Worm (Caenorhabditis elegans) whole organism, L4 larva: ENCODE measurements around the gene Y7A5A.5.

Experiments
- F10B5.3 ChIP-seq: sonication (generic microtip); optimal IDR thresholded peaks from 2 replicates; lab custom pipeline; 2016; ENCODE audit warnings: mild to moderate bottlenecking, missing genetic modification characterization, missing compliant biosample characterization
- F26F4.8 ChIP-seq: fragments of 200-800 bp; sonication (Bioruptor generic); conservative IDR thresholded peaks from 2 replicates; pipeline ENCODE4 v1.3.6; 2022; ENCODE audit warnings: missing genetic modification characterization, missing compliant biosample characterization
- F37D6.2 ChIP-seq: sonication (generic microtip); optimal IDR thresholded peaks from 2 replicates; lab custom pipeline; 2016; ENCODE audit warnings: mild to moderate bottlenecking, missing genetic modification characterization, missing compliant biosample characterization
- F44E2.7 ChIP-seq: fragments of 200-800 bp; sonication (Bioruptor generic); IDR thresholded peaks from 2 replicates; pipeline ENCODE4 v2.1.2; 2022; ENCODE audit warnings: missing genetic modification characterization, missing compliant biosample characterization
- F49E8.2 ChIP-seq: sonication (generic microtip); optimal IDR thresholded peaks from 2 replicates; lab custom pipeline; 2016; ENCODE audit warnings: missing compliant biosample characterization, mild to moderate bottlenecking, missing genetic modification characterization, borderline replicate concordance
- T20F7.1 ChIP-seq: fragments of 200-800 bp; sonication (Bioruptor generic); optimal IDR thresholded peaks from 2 replicates; lab custom pipeline; 2018; ENCODE audit warnings: mild to moderate bottlenecking, missing genetic modification characterization, missing compliant biosample characterization
- Y48G9A.11 ChIP-seq: fragments of 200-800 bp; sonication (Bioruptor generic); IDR thresholded peaks from 2 replicates; pipeline ENCODE4 v1.3.6; 2022; ENCODE audit warnings: missing genetic modification reagents, missing genetic modification characterization, missing compliant biosample characterization
- Y5F2A.4 ChIP-seq: fragments of 200-800 bp; sonication (Bioruptor generic); optimal IDR thresholded peaks from 2 replicates; lab custom pipeline; 2018; ENCODE audit warnings: mild to moderate bottlenecking, missing genetic modification characterization, missing compliant biosample characterization
- arid-1 ChIP-seq: fragments of 200-800 bp; sonication (Bioruptor generic); conservative IDR thresholded peaks from 2 replicates; pipeline ENCODE4 v1.3.6; 2022; ENCODE audit warnings: missing genetic modification reagents, missing genetic modification characterization, missing compliant biosample characterization
- ceh-20 ChIP-seq: fragments of 200-800 bp; sonication (Bioruptor generic); IDR thresholded peaks from 2 replicates; pipeline ENCODE4 v1.3.6; 2022; ENCODE audit warnings: missing genetic modification reagents, missing genetic modification characterization, missing compliant biosample characterization
- ceh-28 ChIP-seq: fragments of 150-350 bp; optimal IDR thresholded peaks from 2 replicates; lab custom pipeline; 2014; ENCODE audit warnings: missing biosample characterization, missing genetic modification reagents, missing genetic modification characterization
- ceh-32 ChIP-seq: sonication (generic microtip); optimal IDR thresholded peaks from 2 replicates; lab custom pipeline; 2016; ENCODE audit warnings: mild to moderate bottlenecking, missing genetic modification characterization, missing compliant biosample characterization; ENCODE audit not compliant: poor library complexity
- daf-12 ChIP-seq: fragments of 150-350 bp; optimal IDR thresholded peaks from 2 replicates; lab custom pipeline; 2014; ENCODE audit warnings: missing biosample characterization, missing genetic modification reagents, missing genetic modification characterization
- daf-19 ChIP-seq: fragments of 200-800 bp; sonication (Bioruptor generic); conservative IDR thresholded peaks from 2 replicates; pipeline ENCODE4 v1.3.6; 2022; ENCODE audit warnings: missing genetic modification characterization, missing compliant biosample characterization
- daf-8 ChIP-seq: fragments of 200-800 bp; sonication (Bioruptor generic); IDR thresholded peaks from 2 replicates; pipeline ENCODE4 v1.3.6; 2022; ENCODE audit warnings: missing genetic modification characterization, missing compliant biosample characterization
- dmd-8 ChIP-seq: fragments of 200-800 bp; sonication (Bioruptor generic); IDR thresholded peaks from 2 replicates; pipeline ENCODE4 v1.3.6; 2022; ENCODE audit warnings: missing genetic modification characterization, missing compliant biosample characterization
- dpl-1 ChIP-seq: fragments of 150-350 bp; optimal IDR thresholded peaks from 2 replicates; lab custom pipeline; 2014; ENCODE audit warnings: missing biosample characterization, missing genetic modification reagents, missing genetic modification characterization
- egl-27 ChIP-seq: sonication (generic microtip); optimal IDR thresholded peaks from 3 replicates; lab custom pipeline; 2017; ENCODE audit warnings: missing biosample characterization, missing genetic modification reagents, missing genetic modification characterization
- fos-1 ChIP-seq: fragments of 150-350 bp; optimal IDR thresholded peaks from 2 replicates; lab custom pipeline; 2014; ENCODE audit warnings: missing biosample characterization, missing genetic modification characterization
- hmg-1.1 ChIP-seq: fragments of 200-800 bp; sonication (Bioruptor generic); IDR thresholded peaks from 2 replicates; pipeline ENCODE4 v1.3.6; 2022; ENCODE audit warnings: missing genetic modification reagents, missing genetic modification characterization, missing compliant biosample characterization
- jun-1 ChIP-seq: fragments of 150-350 bp; optimal IDR thresholded peaks from 2 replicates; lab custom pipeline; 2014; ENCODE audit warnings: missing biosample characterization, missing genetic modification reagents, missing genetic modification characterization
- lim-7 ChIP-seq: fragments of 200-800 bp; sonication (Bioruptor generic); IDR thresholded peaks from 2 replicates; pipeline ENCODE4 v1.3.6; 2022; ENCODE audit warnings: missing genetic modification characterization, missing compliant biosample characterization
- lin-1 ChIP-seq: fragments of 200-800 bp; sonication (Bioruptor generic); IDR thresholded peaks from 2 replicates; pipeline ENCODE4 v1.3.6; 2022; ENCODE audit warnings: missing genetic modification reagents, missing genetic modification characterization, missing compliant biosample characterization
- lin-39 ChIP-seq: fragments of 150-350 bp; optimal IDR thresholded peaks from 2 replicates; lab custom pipeline; 2014; ENCODE audit warnings: missing biosample characterization, missing genetic modification reagents, missing genetic modification characterization
- madf-5 ChIP-seq, 2 experiments: fragments of 200-800 bp; sonication (Bioruptor generic); IDR thresholded peaks; 2 replicates each; pipeline ENCODE4 v1.3.6; 2022; ENCODE audit warnings: missing compliant biosample characterization in 2 of 2, missing genetic modification characterization in 2 of 2
- mdt-29 ChIP-seq: fragments of 200-800 bp; sonication (Bioruptor generic); IDR thresholded peaks from 2 replicates; pipeline ENCODE4 v1.3.6; 2022; ENCODE audit warnings: missing genetic modification reagents, missing genetic modification characterization, missing compliant biosample characterization
- mep-1 ChIP-seq: fragments of 150-350 bp; sonication (generic microtip); optimal IDR thresholded peaks from 3 replicates; lab custom pipeline; 2014; ENCODE audit warnings: missing biosample characterization, missing genetic modification characterization
- mxl-3 ChIP-seq: fragments of 200-800 bp; sonication (Bioruptor generic); optimal IDR thresholded peaks from 2 replicates; lab custom pipeline; 2018; ENCODE audit warnings: mild to moderate bottlenecking, missing genetic modification characterization, missing compliant biosample characterization
- nhr-10 ChIP-seq: fragments of 150-350 bp; optimal IDR thresholded peaks from 2 replicates; lab custom pipeline; 2014; ENCODE audit warnings: missing biosample characterization, missing genetic modification characterization
- nhr-102 ChIP-seq: sonication (generic microtip); optimal IDR thresholded peaks from 2 replicates; lab custom pipeline; 2016; ENCODE audit warnings: mild to moderate bottlenecking, missing genetic modification characterization, moderate library complexity, missing compliant biosample characterization
- nhr-11 ChIP-seq: fragments of 150-350 bp; optimal IDR thresholded peaks from 2 replicates; lab custom pipeline; 2014; ENCODE audit warnings: missing biosample characterization, missing genetic modification characterization
- nhr-41 ChIP-seq: fragments of 200-800 bp; sonication (Bioruptor generic); IDR thresholded peaks from 2 replicates; pipeline ENCODE4 v1.3.6; 2022; ENCODE audit warnings: missing genetic modification reagents, missing genetic modification characterization, missing compliant biosample characterization
- nhr-42 ChIP-seq: fragments of 200-800 bp; sonication (Bioruptor generic); IDR thresholded peaks from 2 replicates; pipeline ENCODE4 v1.3.6; 2022; ENCODE audit warnings: missing genetic modification characterization, missing compliant biosample characterization
- nhr-6 ChIP-seq: fragments of 150-350 bp; optimal IDR thresholded peaks from 2 replicates; lab custom pipeline; 2014; ENCODE audit warnings: missing biosample characterization, missing genetic modification characterization
- nhr-76 ChIP-seq: fragments of 150-350 bp; optimal IDR thresholded peaks from 2 replicates; lab custom pipeline; 2014; ENCODE audit warnings: missing biosample characterization, missing genetic modification characterization
- pha-4 ChIP-seq, 2 experiments: fragments of 150-350 bp in 1 of 2; fragments of 200-800 bp in 1 of 2; sonication (Bioruptor generic) in 1 of 2; IDR thresholded peaks in 1 of 2; optimal IDR thresholded peaks in 1 of 2; 2 replicates each; pipeline versions ENCODE4 v1.3.6 to Lab custom; 2014 to 2022; ENCODE audit warnings: missing genetic modification characterization in 2 of 2, missing genetic modification reagents in 2 of 2, missing biosample characterization in 1 of 2, missing compliant biosample characterization in 1 of 2
- pqm-1 ChIP-seq: sonication (generic microtip); optimal IDR thresholded peaks from 2 replicates; lab custom pipeline; 2017; ENCODE audit warnings: missing biosample characterization, missing genetic modification characterization
- sdz-12 ChIP-seq: fragments of 200-800 bp; sonication (Bioruptor generic); optimal IDR thresholded peaks from 2 replicates; lab custom pipeline; 2018; ENCODE audit warnings: mild to moderate bottlenecking, missing genetic modification characterization, missing compliant biosample characterization
- snpc-1.2 ChIP-seq: fragments of 200-800 bp; sonication (Bioruptor generic); IDR thresholded peaks from 2 replicates; pipeline ENCODE4 v1.3.6; 2022; ENCODE audit warnings: missing genetic modification reagents, missing genetic modification characterization, missing compliant biosample characterization
- spr-1 ChIP-seq: sonication (generic microtip); optimal IDR thresholded peaks from 2 replicates; lab custom pipeline; 2016; ENCODE audit warnings: mild to moderate bottlenecking, missing genetic modification characterization, missing compliant biosample characterization
- unc-130 ChIP-seq: sonication (generic microtip); optimal IDR thresholded peaks from 2 replicates; lab custom pipeline; 2016; ENCODE audit warnings: missing genetic modification reagents, missing genetic modification characterization, missing compliant biosample characterization
- unc-39 ChIP-seq: sonication (generic microtip); optimal IDR thresholded peaks from 2 replicates; lab custom pipeline; 2017; ENCODE audit warnings: missing biosample characterization, missing genetic modification characterization
- vab-7 ChIP-seq: fragments of 200-800 bp; sonication (Bioruptor generic); IDR thresholded peaks from 2 replicates; pipeline ENCODE4 v1.3.6; 2022; ENCODE audit warnings: missing genetic modification reagents, missing genetic modification characterization, missing compliant biosample characterization
- zag-1 ChIP-seq: fragments of 150-350 bp; optimal IDR thresholded peaks from 2 replicates; lab custom pipeline; 2014; ENCODE audit warnings: missing biosample characterization, missing genetic modification characterization
- zfp-2 ChIP-seq: sonication (generic microtip); optimal IDR thresholded peaks from 2 replicates; lab custom pipeline; 2016; ENCODE audit warnings: mild to moderate bottlenecking, missing genetic modification characterization, missing compliant biosample characterization
- zfp-3 ChIP-seq: fragments of 200-800 bp; sonication (Bioruptor generic); conservative IDR thresholded peaks from 2 replicates; pipeline ENCODE4 v1.3.6; 2022; ENCODE audit warnings: missing genetic modification reagents, missing genetic modification characterization, missing compliant biosample characterization
- zip-11 ChIP-seq: fragments of 200-800 bp; sonication (Bioruptor generic); IDR thresholded peaks from 2 replicates; pipeline ENCODE4 v1.3.6; 2022; ENCODE audit warnings: missing genetic modification characterization, missing compliant biosample characterization
- zip-2 ChIP-seq: fragments of 150-350 bp; optimal IDR thresholded peaks from 2 replicates; lab custom pipeline; 2014; ENCODE audit warnings: missing biosample characterization, missing genetic modification characterization

Gene Y7A5A.5

ce11 chrX:15751245-15751644, 35.4 kb downstream of the Y7A5A.5 start (continued):
- TF ChIP-seq jun-1 (tag; lab: Kevin White, UChicago) (no peak), zfp-3 (GFP tag; lab: Robert Waterston, UW) (no peak), hmg-1.1 (no peak), T20F7.1 (GFP tag; lab: Kevin White, UChicago) (no peak), madf-5 (GFP tag; IDR thresholded peaks at IDR 0.05; lab: Robert Waterston, UW) (no peak), nhr-11 (tag; lab: Kevin White, UChicago) (no peak), Y48G9A.11 (peak; percentile 60; the same call in 1 of the 2 replicates), mep-1 (tag; lab: Kevin White, UChicago) (no peak), unc-39 (tag; lab: Kevin White, UChicago) (no peak), spr-1 (tag; lab: Kevin White, UChicago) (no peak), pha-4 (GFP tag; IDR thresholded peaks at IDR 0.05; lab: Robert Waterston, UW) (no peak), pha-4 (tag; optimal IDR thresholded peaks at IDR 0.05; lab: Kevin White, UChicago) (no peak), mxl-3 (GFP tag; lab: Kevin White, UChicago) (no peak), F10B5.3 (tag; lab: Kevin White, UChicago) (no peak), ceh-28 (tag; lab: Kevin White, UChicago) (no peak), F37D6.2 (tag; lab: Kevin White, UChicago) (no peak), egl-27 (no peak)

- TF ChIP-seq unc-39 (tag; lab: Kevin White, UChicago) (no peak), F49E8.2 (tag; lab: Kevin White, UChicago) (no peak), nhr-41 (peak; percentile 52; the same call in 1 of the 2 replicates), vab-7 (GFP tag; lab: Robert Waterston, UW) (peak; percentile 56; the same call in 1 of the 2 replicates), fos-1 (tag; lab: Kevin White, UChicago) (no peak), nhr-6 (tag; lab: Kevin White, UChicago) (no peak), ceh-20 (GFP tag; lab: Robert Waterston, UW) (peak; percentile 7; the same call in 1 of the 2 replicates), dpl-1 (GFP tag; lab: Kevin White, UChicago) (no peak), daf-8 (no peak), zfp-2 (tag; lab: Kevin White, UChicago) (no peak), zip-2 (tag; lab: Kevin White, UChicago) (no peak), pqm-1 (tag; lab: Kevin White, UChicago) (no peak), lin-1 (GFP tag; lab: Robert Waterston, UW) (0 out of 2 replicates have a peak, but pooled peaks have one; percentile 8), Y48G9A.11 (peak; percentile 44), hmg-1.1 (peak; percentile 28; the same call in 1 of the 2 replicates), lim-7 (0 out of 2 replicates have a peak, but pooled peaks have one; percentile 5), nhr-76 (tag; lab: Kevin White, UChicago) (no peak), zfp-3 (GFP tag; lab: Robert Waterston, UW) (no peak), nhr-42 (GFP tag; lab: Robert Waterston, UW) (no peak), zag-1 (tag; lab: Kevin White, UChicago) (no peak), F26F4.8 (GFP tag; lab: Robert Waterston, UW) (no peak; the same call in 1 of the 2 replicates), daf-19 (GFP tag; lab: Robert Waterston, UW) (no peak), lin-39 (tag; lab: Kevin White, UChicago) (no peak), ceh-32 (tag; lab: Kevin White, UChicago) (no peak), pha-4 (GFP tag; IDR thresholded peaks at IDR 0.05; lab: Robert Waterston, UW) (peak; percentile 19; the same call in 1 of the 2 replicates), pha-4 (tag; optimal IDR thresholded peaks at IDR 0.05; lab: Kevin White, UChicago) (no peak), dmd-8 (GFP tag; lab: Robert Waterston, UW) (peak; percentile 70), mdt-29 (GFP tag; lab: Robert Waterston, UW) (no peak), zip-11 (GFP tag; lab: Robert Waterston, UW) (0 out of 2 replicates have a peak, but pooled peaks have one; percentile 10), Y5F2A.4 (GFP tag; lab: Kevin White, UChicago) (no peak), spr-1 (tag; lab: Kevin White, UChicago) (no peak), sdz-12 (no peak), daf-12 (tag; lab: Kevin White, UChicago) (no peak), ceh-28 (tag; lab: Kevin White, UChicago) (no peak), unc-130 (GFP tag; lab: Kevin White, UChicago) (no peak), nhr-102 (tag; lab: Kevin White, UChicago) (peak; percentile 57), nhr-10 (tag; lab: Kevin White, UChicago) (no peak), arid-1 (GFP tag; lab: Robert Waterston, UW) (0 out of 2 replicates have a peak, but pooled peaks have one; percentile 5), F44E2.7 (GFP tag; lab: Robert Waterston, UW) (0 out of 2 replicates have a peak, but pooled peaks have one; percentile 39), snpc-1.2 (GFP tag; lab: Robert Waterston, UW) (0 out of 2 replicates have a peak, but pooled peaks have one; percentile 5)
These were observed 38.8 kb downstream of the Y7A5A.5 start for ce11 chrX:15747814-15748213.
